Worm (Caenorhabditis elegans) whole organism, L4 larva: ENCODE results near the gene C08B6.18.

Source experiments
- F37D6.2 ChIP-seq: sonication (generic microtip); optimal IDR thresholded peaks from 2 replicates; lab custom pipeline; 2016; ENCODE audit warnings: mild to moderate bottlenecking, missing genetic modification characterization, missing compliant biosample characterization
- F44E2.7 ChIP-seq: fragments of 200-800 bp; sonication (Bioruptor generic); IDR thresholded peaks from 2 replicates; pipeline ENCODE4 v2.1.2; 2022; ENCODE audit warnings: missing genetic modification characterization, missing compliant biosample characterization
- T20F7.1 ChIP-seq: fragments of 200-800 bp; sonication (Bioruptor generic); optimal IDR thresholded peaks from 2 replicates; lab custom pipeline; 2018; ENCODE audit warnings: mild to moderate bottlenecking, missing genetic modification characterization, missing compliant biosample characterization
- T26A8.4 ChIP-seq: fragments of 200-800 bp; sonication (Bioruptor generic); IDR thresholded peaks from 2 replicates; pipeline ENCODE4 v1.3.6; 2022; ENCODE audit warnings: missing genetic modification characterization, missing compliant biosample characterization
- Y105C5A.15 ChIP-seq: fragments of 200-800 bp; sonication (Bioruptor generic); IDR thresholded peaks from 2 replicates; pipeline ENCODE4 v1.3.6; 2022; ENCODE audit warnings: missing genetic modification characterization, missing compliant biosample characterization
- Y5F2A.4 ChIP-seq: fragments of 200-800 bp; sonication (Bioruptor generic); optimal IDR thresholded peaks from 2 replicates; lab custom pipeline; 2018; ENCODE audit warnings: mild to moderate bottlenecking, missing genetic modification characterization, missing compliant biosample characterization
- Y75B8A.6 ChIP-seq: fragments of 200-800 bp; sonication (Bioruptor generic); IDR thresholded peaks from 2 replicates; pipeline ENCODE4 v1.3.6; 2022; ENCODE audit warnings: missing genetic modification reagents, missing genetic modification characterization, missing compliant biosample characterization
- ZK337.2 ChIP-seq: fragments of 200-800 bp; sonication (Bioruptor generic); IDR thresholded peaks from 2 replicates; pipeline ENCODE4 v1.3.6; 2022; ENCODE audit warnings: missing genetic modification reagents, missing genetic modification characterization, missing compliant biosample characterization
- aly-2 ChIP-seq: sonication (generic microtip); optimal IDR thresholded peaks from 2 replicates; lab custom pipeline; 2018; ENCODE audit warnings: missing biosample characterization, missing genetic modification characterization
- arid-1 ChIP-seq: fragments of 200-800 bp; sonication (Bioruptor generic); conservative IDR thresholded peaks from 2 replicates; pipeline ENCODE4 v1.3.6; 2022; ENCODE audit warnings: missing genetic modification reagents, missing genetic modification characterization, missing compliant biosample characterization
- attf-4 ChIP-seq: sonication (generic microtip); optimal IDR thresholded peaks from 3 replicates; lab custom pipeline; 2017; ENCODE audit warnings: missing biosample characterization, missing genetic modification characterization
- ceh-20 ChIP-seq: fragments of 200-800 bp; sonication (Bioruptor generic); IDR thresholded peaks from 2 replicates; pipeline ENCODE4 v1.3.6; 2022; ENCODE audit warnings: missing genetic modification reagents, missing genetic modification characterization, missing compliant biosample characterization
- ceh-44 ChIP-seq: fragments of 200-800 bp; sonication (Bioruptor generic); IDR thresholded peaks from 2 replicates; pipeline ENCODE4 v1.3.6; 2022; ENCODE audit warnings: missing genetic modification reagents, missing genetic modification characterization, missing compliant biosample characterization
- ceh-82 ChIP-seq: sonication (generic microtip); optimal IDR thresholded peaks from 2 replicates; lab custom pipeline; 2017; ENCODE audit warnings: missing biosample characterization, missing genetic modification characterization
- cey-2 ChIP-seq: sonication (generic microtip); optimal IDR thresholded peaks from 3 replicates; lab custom pipeline; 2017; ENCODE audit warnings: missing genetic modification characterization, mild to moderate bottlenecking, missing compliant biosample characterization, antibody characterized with exemption, borderline replicate concordance; ENCODE audit not compliant: insufficient read depth
- ctbp-1 ChIP-seq: fragments of 200-800 bp; sonication (Bioruptor generic); IDR thresholded peaks from 2 replicates; pipeline ENCODE4 v1.3.6; 2022; ENCODE audit warnings: missing genetic modification reagents, missing genetic modification characterization, missing compliant biosample characterization
- daf-12 ChIP-seq: fragments of 150-350 bp; optimal IDR thresholded peaks from 2 replicates; lab custom pipeline; 2014; ENCODE audit warnings: missing biosample characterization, missing genetic modification reagents, missing genetic modification characterization
- dmd-8 ChIP-seq: fragments of 200-800 bp; sonication (Bioruptor generic); IDR thresholded peaks from 2 replicates; pipeline ENCODE4 v1.3.6; 2022; ENCODE audit warnings: missing genetic modification characterization, missing compliant biosample characterization
- duxl-1 ChIP-seq: sonication (generic microtip); optimal IDR thresholded peaks from 2 replicates; lab custom pipeline; 2016; ENCODE audit warnings: mild to moderate bottlenecking, missing genetic modification characterization, moderate library complexity, missing compliant biosample characterization; ENCODE audit not compliant: poor library complexity
- dve-1 ChIP-seq: sonication (generic microtip); optimal IDR thresholded peaks from 2 replicates; lab custom pipeline; 2017; ENCODE audit warnings: antibody characterized with exemption, mild to moderate bottlenecking, missing genetic modification characterization, missing compliant biosample characterization; ENCODE audit not compliant: insufficient read depth
- egl-43 ChIP-seq: fragments of 200-800 bp; sonication (Bioruptor generic); IDR thresholded peaks from 2 replicates; pipeline ENCODE4 v1.3.6; 2022; ENCODE audit warnings: missing genetic modification reagents, missing genetic modification characterization, missing compliant biosample characterization
- fkh-10 ChIP-seq: fragments of 150-350 bp; optimal IDR thresholded peaks from 2 replicates; lab custom pipeline; 2014; ENCODE audit warnings: missing biosample characterization, missing genetic modification reagents, missing genetic modification characterization
- fos-1 ChIP-seq: fragments of 150-350 bp; optimal IDR thresholded peaks from 2 replicates; lab custom pipeline; 2014; ENCODE audit warnings: missing biosample characterization, missing genetic modification characterization
- hif-1 ChIP-seq, 2 experiments: sonication (generic microtip); optimal IDR thresholded peaks; 2 replicates each; lab custom pipeline; 2016 to 2017; ENCODE audit warnings: missing compliant biosample characterization in 2 of 2, missing genetic modification characterization in 2 of 2, missing genetic modification reagents in 2 of 2, missing genotype in 2 of 2, mild to moderate bottlenecking in 1 of 2
- hmg-1.1 ChIP-seq: fragments of 200-800 bp; sonication (Bioruptor generic); IDR thresholded peaks from 2 replicates; pipeline ENCODE4 v1.3.6; 2022; ENCODE audit warnings: missing genetic modification reagents, missing genetic modification characterization, missing compliant biosample characterization
- jun-1 ChIP-seq: fragments of 150-350 bp; optimal IDR thresholded peaks from 2 replicates; lab custom pipeline; 2014; ENCODE audit warnings: missing biosample characterization, missing genetic modification reagents, missing genetic modification characterization
- lim-7 ChIP-seq: fragments of 200-800 bp; sonication (Bioruptor generic); IDR thresholded peaks from 2 replicates; pipeline ENCODE4 v1.3.6; 2022; ENCODE audit warnings: missing genetic modification characterization, missing compliant biosample characterization
- lin-1 ChIP-seq: fragments of 200-800 bp; sonication (Bioruptor generic); IDR thresholded peaks from 2 replicates; pipeline ENCODE4 v1.3.6; 2022; ENCODE audit warnings: missing genetic modification reagents, missing genetic modification characterization, missing compliant biosample characterization
- lin-13 ChIP-seq: fragments of 150-350 bp; optimal IDR thresholded peaks from 2 replicates; lab custom pipeline; 2014; ENCODE audit warnings: missing biosample characterization, missing genetic modification reagents, missing genetic modification characterization
- lin-29 ChIP-seq: fragments of 200-800 bp; sonication (Bioruptor generic); IDR thresholded peaks from 2 replicates; pipeline ENCODE4 v1.3.6; 2022; ENCODE audit warnings: missing genetic modification reagents, missing genetic modification characterization, missing compliant biosample characterization
- lir-3 ChIP-seq: sonication (generic microtip); optimal IDR thresholded peaks from 2 replicates; lab custom pipeline; 2016; ENCODE audit warnings: mild to moderate bottlenecking, missing genetic modification characterization, missing compliant biosample characterization
- mdt-29 ChIP-seq: fragments of 200-800 bp; sonication (Bioruptor generic); IDR thresholded peaks from 2 replicates; pipeline ENCODE4 v1.3.6; 2022; ENCODE audit warnings: missing genetic modification reagents, missing genetic modification characterization, missing compliant biosample characterization
- mep-1 ChIP-seq: fragments of 150-350 bp; sonication (generic microtip); optimal IDR thresholded peaks from 3 replicates; lab custom pipeline; 2014; ENCODE audit warnings: missing biosample characterization, missing genetic modification characterization
- nhr-10 ChIP-seq: fragments of 150-350 bp; optimal IDR thresholded peaks from 2 replicates; lab custom pipeline; 2014; ENCODE audit warnings: missing biosample characterization, missing genetic modification characterization
- nhr-102 ChIP-seq: sonication (generic microtip); optimal IDR thresholded peaks from 2 replicates; lab custom pipeline; 2016; ENCODE audit warnings: mild to moderate bottlenecking, missing genetic modification characterization, moderate library complexity, missing compliant biosample characterization
- nhr-11 ChIP-seq: fragments of 150-350 bp; optimal IDR thresholded peaks from 2 replicates; lab custom pipeline; 2014; ENCODE audit warnings: missing biosample characterization, missing genetic modification characterization
- nhr-237 ChIP-seq: sonication (generic microtip); optimal IDR thresholded peaks from 2 replicates; lab custom pipeline; 2017; ENCODE audit warnings: missing biosample characterization, missing genetic modification characterization
- nhr-25 ChIP-seq: sonication (generic microtip); optimal IDR thresholded peaks from 2 replicates; lab custom pipeline; 2017; ENCODE audit warnings: missing genetic modification characterization, mild to moderate bottlenecking, missing compliant biosample characterization, antibody characterized with exemption, moderate library complexity, borderline replicate concordance; ENCODE audit not compliant: insufficient read depth
- nhr-28 ChIP-seq: fragments of 150-350 bp; optimal IDR thresholded peaks from 2 replicates; lab custom pipeline; 2014; ENCODE audit warnings: missing biosample characterization, missing genetic modification characterization
- nhr-41 ChIP-seq: fragments of 200-800 bp; sonication (Bioruptor generic); IDR thresholded peaks from 2 replicates; pipeline ENCODE4 v1.3.6; 2022; ENCODE audit warnings: missing genetic modification reagents, missing genetic modification characterization, missing compliant biosample characterization
- nhr-42 ChIP-seq: fragments of 200-800 bp; sonication (Bioruptor generic); IDR thresholded peaks from 2 replicates; pipeline ENCODE4 v1.3.6; 2022; ENCODE audit warnings: missing genetic modification characterization, missing compliant biosample characterization
- nhr-76 ChIP-seq: fragments of 150-350 bp; optimal IDR thresholded peaks from 2 replicates; lab custom pipeline; 2014; ENCODE audit warnings: missing biosample characterization, missing genetic modification characterization
- sdz-12 ChIP-seq: fragments of 200-800 bp; sonication (Bioruptor generic); optimal IDR thresholded peaks from 2 replicates; lab custom pipeline; 2018; ENCODE audit warnings: mild to moderate bottlenecking, missing genetic modification characterization, missing compliant biosample characterization
- snpc-1.2 ChIP-seq: fragments of 200-800 bp; sonication (Bioruptor generic); IDR thresholded peaks from 2 replicates; pipeline ENCODE4 v1.3.6; 2022; ENCODE audit warnings: missing genetic modification reagents, missing genetic modification characterization, missing compliant biosample characterization
- tag-97 ChIP-seq: fragments of 200-800 bp; sonication (Bioruptor generic); IDR thresholded peaks from 2 replicates; pipeline ENCODE4 v1.3.6; 2022; ENCODE audit warnings: missing genetic modification characterization, missing compliant biosample characterization
- unc-39 ChIP-seq: sonication (generic microtip); optimal IDR thresholded peaks from 2 replicates; lab custom pipeline; 2017; ENCODE audit warnings: missing biosample characterization, missing genetic modification characterization
- unc-62 ChIP-seq, 3 experiments: fragments of 150-350 bp in 1 of 3; sonication (generic microtip); optimal IDR thresholded peaks in 2 of 3; peaks in 1 of 3; 1 replicate in 1 of 3; 2 replicates in 2 of 3; lab custom pipeline; 2014 to 2017; ENCODE audit warnings: missing biosample characterization in 3 of 3, missing genetic modification characterization in 3 of 3, missing genetic modification reagents in 3 of 3, missing genotype in 1 of 3
- vab-7 ChIP-seq: fragments of 200-800 bp; sonication (Bioruptor generic); IDR thresholded peaks from 2 replicates; pipeline ENCODE4 v1.3.6; 2022; ENCODE audit warnings: missing genetic modification reagents, missing genetic modification characterization, missing compliant biosample characterization
- zag-1 ChIP-seq: fragments of 150-350 bp; optimal IDR thresholded peaks from 2 replicates; lab custom pipeline; 2014; ENCODE audit warnings: missing biosample characterization, missing genetic modification characterization
- ztf-11 ChIP-seq: fragments of 150-350 bp; optimal IDR thresholded peaks from 2 replicates; lab custom pipeline; 2014; ENCODE audit warnings: missing biosample characterization, missing genetic modification characterization
- ztf-7 ChIP-seq: fragments of 150-350 bp; optimal IDR thresholded peaks from 2 replicates; lab custom pipeline; 2014; ENCODE audit warnings: missing biosample characterization, missing genetic modification characterization

The C08B6.18 gene

ce11 chrV:10087103-10087502 lies 46.8 kb downstream of the C08B6.18 start, which contains the start of gene R04B5.5 (continued):
- TF ChIP-seq unc-39 (tag; lab: Kevin White, UChicago) (no peak), nhr-237 (tag; lab: Kevin White, UChicago) (no peak), mep-1 (tag; lab: Kevin White, UChicago) (peak; percentile 13), lin-29 (no peak), arid-1 (no peak), nhr-25 (tag; lab: Kevin White, UChicago) (no peak), nhr-41 (no peak), aly-2 (tag; lab: Kevin White, UChicago) (no peak), Y75B8A.6 (GFP tag; lab: Robert Waterston, UW) (no peak), ceh-20 (no peak), fkh-10 (GFP tag; lab: Kevin White, UChicago) (no peak), snpc-1.2 (GFP tag; lab: Robert Waterston, UW) (no peak), ceh-82 (no peak), daf-12 (tag; lab: Kevin White, UChicago) (no peak), lin-1 (GFP tag; lab: Robert Waterston, UW) (no peak), nhr-42 (no peak), ceh-44 (GFP tag; lab: Robert Waterston, UW) (no peak), nhr-28 (peak; percentile 90), ZK337.2 (no peak), zag-1 (no peak), nhr-11 (peak; percentile 24), dve-1 (tag; lab: Kevin White, UChicago) (peak; percentile 98), F37D6.2 (tag; lab: Kevin White, UChicago) (no peak), egl-43 (GFP tag; lab: Robert Waterston, UW) (no peak), F44E2.7 (GFP tag; lab: Robert Waterston, UW) (no peak), tag-97 (GFP tag; lab: Robert Waterston, UW) (no peak), ztf-11 (tag; lab: Kevin White, UChicago) (no peak), dmd-8 (GFP tag; lab: Robert Waterston, UW) (no peak), hif-1 (tag; optimal IDR thresholded peaks at IDR 0.05; lab: Kevin White, UChicago) (no peak), T26A8.4 (GFP tag; lab: Robert Waterston, UW) (no peak), ztf-7 (tag; lab: Kevin White, UChicago) (peak; percentile 46), nhr-102 (peak; percentile 48), ctbp-1 (GFP tag; lab: Robert Waterston, UW) (no peak), lim-7 (GFP tag; lab: Robert Waterston, UW) (no peak), attf-4 (tag; lab: Kevin White, UChicago) (no peak), duxl-1 (tag; lab: Kevin White, UChicago) (no peak), lir-3 (no peak), Y5F2A.4 (GFP tag; lab: Kevin White, UChicago) (no peak), jun-1 (tag; lab: Kevin White, UChicago) (no peak), unc-62 (GFP tag; optimal IDR thresholded peaks at IDR 0.05 in 1 of 2; lab: Kevin White, UChicago) (no peak), unc-62 (tag; optimal IDR thresholded peaks at IDR 0.05; lab: Kevin White, UChicago) (no peak), fos-1 (tag; lab: Kevin White, UChicago) (no peak), hmg-1.1 (no peak), sdz-12 (no peak), nhr-10 (tag; lab: Kevin White, UChicago) (peak; percentile 85), T20F7.1 (GFP tag; lab: Kevin White, UChicago) (peak; percentile 8), mdt-29 (GFP tag; lab: Robert Waterston, UW) (no peak), nhr-76 (tag; lab: Kevin White, UChicago) (no peak), Y105C5A.15 (no peak), cey-2 (tag; lab: Kevin White, UChicago) (no peak), lin-13 (GFP tag; lab: Kevin White, UChicago) (no peak), vab-7 (no peak)
